Worm (Caenorhabditis elegans) whole organism, L4/young adult: ENCODE results near the gene apc-2.

ENCODE experiments used
- W03F9.2 ChIP-seq: fragments of 150-350 bp; optimal IDR thresholded peaks from 2 replicates; lab custom pipeline; 2014; ENCODE audit warnings: missing biosample characterization, missing genetic modification characterization
- dao-5 ChIP-seq: sonication (generic microtip); optimal IDR thresholded peaks from 2 replicates; lab custom pipeline; 2016; ENCODE audit warnings: missing genotype, missing genetic modification characterization, moderate library complexity, missing compliant biosample characterization
- him-1 ChIP-seq: sonication (generic microtip); optimal IDR thresholded peaks from 2 replicates; lab custom pipeline; 2016; ENCODE audit warnings: missing genotype, missing genetic modification reagents, missing genetic modification characterization, missing compliant biosample characterization

ce11 chrIII:8109459-8110057 is 29.1 kb downstream of the apc-2 start:
- peak; percentile 83 for TF ChIP-seq dao-5 (tag; lab: Kevin White, UChicago)
- peak; percentile 73 for TF ChIP-seq him-1 (tag; lab: Kevin White, UChicago)
- TF ChIP-seq W03F9.2 (tag; lab: Kevin White, UChicago), result no peak
